Worm (Caenorhabditis elegans) whole organism, young adult: Measurements from ENCODE around the gene C05A2.4.

Source experiments
- F57A8.1 ChIP-seq: fragments of 200-800 bp; sonication (Bioruptor generic); optimal IDR thresholded peaks from 2 replicates; lab custom pipeline; 2018; ENCODE audit warnings: mild to moderate bottlenecking, missing genetic modification characterization, moderate library complexity, missing compliant biosample characterization
- T07F8.4 ChIP-seq: sonication (generic microtip); optimal IDR thresholded peaks from 2 replicates; lab custom pipeline; 2016; ENCODE audit warnings: mild to moderate bottlenecking, missing genetic modification characterization, moderate library complexity, missing compliant biosample characterization
- ama-1 ChIP-seq, 3 experiments: fragments of 150-350 bp in 1 of 3; sonication (generic microtip) in 2 of 3; optimal IDR thresholded peaks; 2 replicates each; lab custom pipeline; 2014 to 2018; ENCODE audit warnings: missing biosample characterization in 2 of 3, missing genetic modification characterization in 2 of 3, missing genetic modification reagents in 2 of 3
- attf-6 ChIP-seq: fragments of 200-800 bp; sonication (Bioruptor generic); IDR thresholded peaks from 2 replicates; pipeline ENCODE4 v1.3.6; 2022; ENCODE audit warnings: missing genetic modification reagents, missing genetic modification characterization, missing compliant biosample characterization
- dpl-1 ChIP-seq: fragments of 150-350 bp; optimal IDR thresholded peaks from 2 replicates; lab custom pipeline; 2014; ENCODE audit warnings: missing biosample characterization, missing genetic modification reagents, missing genetic modification characterization
- madf-3 ChIP-seq: fragments of 200-800 bp; sonication (Bioruptor generic); IDR thresholded peaks from 2 replicates; pipeline ENCODE4 v1.3.6; 2022; ENCODE audit warnings: missing genetic modification reagents, missing genetic modification characterization, missing compliant biosample characterization
- mcd-1 ChIP-seq: fragments of 200-800 bp; sonication (Bioruptor generic); IDR thresholded peaks from 2 replicates; pipeline ENCODE4 v1.3.6; 2022; ENCODE audit warnings: missing genetic modification reagents, missing genetic modification characterization, missing compliant biosample characterization
- rcor-1 ChIP-seq: fragments of 200-800 bp; sonication (Bioruptor generic); IDR thresholded peaks from 2 replicates; pipeline ENCODE4 v1.3.6; 2022; ENCODE audit warnings: missing genetic modification reagents, missing genetic modification characterization, missing compliant biosample characterization
- rec-8 ChIP-seq, 2 experiments: sonication (generic microtip); optimal IDR thresholded peaks; 2 replicates each; lab custom pipeline; 2016; ENCODE audit warnings: mild to moderate bottlenecking in 2 of 2, missing genetic modification characterization in 2 of 2, missing genetic modification reagents in 2 of 2, missing genotype in 2 of 2, missing biosample characterization in 1 of 2, missing compliant biosample characterization in 1 of 2, moderate library complexity in 1 of 2
- tlf-1 ChIP-seq: fragments of 200-800 bp; sonication (Bioruptor generic); optimal IDR thresholded peaks from 2 replicates; lab custom pipeline; 2018; ENCODE audit warnings: mild to moderate bottlenecking, missing genetic modification characterization, missing compliant biosample characterization

ce11 chrV:10725424-10725951 lies 30.2 kb downstream of the C05A2.4 start:
- no peak for TF ChIP-seq madf-3 (GFP tag; lab: Robert Waterston, UW)
- no peak for TF ChIP-seq F57A8.1 (GFP tag; lab: Kevin White, UChicago)
- TF ChIP-seq T07F8.4 (tag; lab: Kevin White, UChicago), result no peak
- no peak for TF ChIP-seq rec-8 (tag; optimal IDR thresholded peaks at IDR 0.05; lab: Kevin White, UChicago)
- TF ChIP-seq rcor-1 (GFP tag; lab: Robert Waterston, UW), result no peak
- no peak for TF ChIP-seq tlf-1 (GFP tag; lab: Kevin White, UChicago)
- no peak for TF ChIP-seq attf-6 (GFP tag; lab: Robert Waterston, UW)
- TF ChIP-seq dpl-1 (GFP tag; lab: Kevin White, UChicago), result no peak
- no peak for TF ChIP-seq mcd-1 (GFP tag; lab: Robert Waterston, UW)
- TF ChIP-seq ama-1 (optimal IDR thresholded peaks at IDR 0.05; lab: Kevin White, UChicago), result no peak
- no peak for TF ChIP-seq ama-1 (GFP tag; optimal IDR thresholded peaks at IDR 0.05; lab: Kevin White, UChicago)
